Worm (Caenorhabditis elegans): ENCODE results near the gene malt-1.
"Not testable (repeated sequence)": the region's sequence is repeated elsewhere in the genome, so short reads cannot be mapped to it uniquely, and the experiment has no call there.

Gene malt-1

DNA sequence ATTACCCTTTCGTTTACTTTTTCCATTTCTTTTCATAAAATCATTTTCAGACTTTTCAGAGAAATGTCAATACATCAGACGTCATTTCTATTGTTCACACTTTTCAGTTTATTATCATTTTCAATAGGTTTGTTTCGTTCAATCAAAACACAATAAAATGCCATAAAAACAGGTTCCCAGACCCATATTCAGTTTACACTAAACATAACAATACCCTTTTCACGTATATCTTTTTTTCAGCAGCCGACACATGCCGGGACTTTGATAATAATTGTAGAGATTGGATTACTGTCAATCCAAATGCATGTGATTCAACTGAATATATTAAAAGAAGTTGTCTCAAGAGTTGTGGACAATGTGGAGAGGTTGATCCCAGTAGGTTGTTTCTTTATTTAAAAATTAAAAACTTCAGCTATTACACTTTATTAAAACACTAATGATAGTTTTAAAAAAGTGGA is 38.8 kb upstream of the malt-1 start, which contains the start of gene C15F1.1:
Gene C15F1.1, plus strand, starts transcription at position 51 of the 458 bp plus-strand sequence.
- no peak for TF ChIP-seq zip-11 (GFP tag; IDR thresholded peaks at IDR 0.05)
- TF ChIP-seq D1046.2 (GFP tag; IDR thresholded peaks at IDR 0.05), result no peak
- TF ChIP-seq nhr-237 (tag; optimal IDR thresholded peaks at IDR 0.05), result no peak
- no peak for TF ChIP-seq spr-1 (tag; optimal IDR thresholded peaks at IDR 0.05)
- no peak for TF ChIP-seq lsy-2 (tag; optimal IDR thresholded peaks at IDR 0.05)
- TF ChIP-seq mxl-2 (GFP tag; conservative IDR thresholded peaks at IDR 0.05), result no peak
- no peak for TF ChIP-seq duxl-1 (tag; optimal IDR thresholded peaks at IDR 0.05; ENCODE audit: poor library complexity)
- no peak for TF ChIP-seq nhr-77 (tag; optimal IDR thresholded peaks at IDR 0.05)
- TF ChIP-seq lin-15B (tag; optimal IDR thresholded peaks at IDR 0.05), result no peak
- no peak for TF ChIP-seq dve-1 (tag; optimal IDR thresholded peaks at IDR 0.05; ENCODE audit: insufficient read depth)
- TF ChIP-seq ceh-62 (tag; optimal IDR thresholded peaks at IDR 0.05), result no peak
- no peak for TF ChIP-seq nhr-76 (tag; optimal IDR thresholded peaks at IDR 0.05)
- TF ChIP-seq F10B5.3 (tag; optimal IDR thresholded peaks at IDR 0.05), result no peak
- no peak for TF ChIP-seq R02D3.7 (tag; optimal IDR thresholded peaks at IDR 0.05)
- TF ChIP-seq nhr-28 (tag; optimal IDR thresholded peaks at IDR 0.05), result no peak
- no peak for TF ChIP-seq ces-1 (GFP tag; optimal IDR thresholded peaks at IDR 0.05)
- TF ChIP-seq saeg-2 (GFP tag; IDR thresholded peaks at IDR 0.05), result no peak
- no peak for TF ChIP-seq ztf-7 (tag; optimal IDR thresholded peaks at IDR 0.05)
- TF ChIP-seq F26F4.8 (GFP tag; conservative IDR thresholded peaks at IDR 0.05), result no peak

DNA sequence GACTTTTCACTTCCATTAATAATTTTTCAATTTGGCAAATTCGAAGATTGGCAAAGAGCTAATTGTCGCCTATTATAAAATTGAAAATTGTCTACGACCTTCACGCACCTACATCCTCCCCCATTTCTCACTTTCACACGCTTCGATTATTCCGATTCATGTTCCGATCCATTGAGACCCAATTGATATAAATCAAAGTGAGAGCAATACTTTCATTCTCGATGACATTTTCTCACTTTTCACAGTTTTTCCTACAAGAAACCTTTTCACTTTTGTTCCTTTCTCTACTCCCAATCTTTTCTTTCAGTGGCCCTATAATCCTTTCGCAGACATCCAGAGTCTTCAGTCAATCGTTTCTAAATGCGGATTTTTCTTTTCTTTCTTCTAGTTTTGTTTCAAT is 28.5 kb upstream of the malt-1 start, which contains the start of gene C15F1.2:
Gene C15F1.2, plus strand, starts transcription at position 308 of the 400 bp plus-strand sequence.
- TF ChIP-seq unc-62 (GFP tag; optimal IDR thresholded peaks at IDR 0.05 in 1 of 2) (peak in 1 of 2 experiments; percentile 9), unc-62 (tag; optimal IDR thresholded peaks at IDR 0.05) (no peak), dve-1 (tag; optimal IDR thresholded peaks at IDR 0.05; ENCODE audit: insufficient read depth) (no peak)

DNA sequence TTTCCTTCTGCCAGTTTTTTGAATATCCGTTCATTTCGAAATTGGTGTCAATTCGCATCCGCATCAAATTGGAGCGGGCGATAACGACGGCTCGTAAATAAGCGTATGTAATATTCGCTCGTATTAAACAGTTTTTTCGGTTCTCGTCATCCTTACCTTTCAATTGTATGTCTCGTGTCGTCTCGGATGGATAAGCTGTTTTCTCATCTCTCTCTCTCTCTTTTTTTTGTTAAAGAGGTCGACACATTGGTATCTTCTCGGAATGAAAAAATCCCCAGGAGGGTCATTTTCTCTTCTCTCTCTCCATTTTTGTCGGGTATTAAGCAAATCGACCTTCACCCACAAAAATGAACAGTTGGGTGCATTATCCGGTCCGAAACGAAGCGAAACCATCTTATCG is 27.8 kb upstream of the malt-1 start:
- TF ChIP-seq pqm-1 (tag; optimal IDR thresholded peaks at IDR 0.05) (no peak), nhr-28 (tag; optimal IDR thresholded peaks at IDR 0.05) (peak; percentile 11)

DNA sequence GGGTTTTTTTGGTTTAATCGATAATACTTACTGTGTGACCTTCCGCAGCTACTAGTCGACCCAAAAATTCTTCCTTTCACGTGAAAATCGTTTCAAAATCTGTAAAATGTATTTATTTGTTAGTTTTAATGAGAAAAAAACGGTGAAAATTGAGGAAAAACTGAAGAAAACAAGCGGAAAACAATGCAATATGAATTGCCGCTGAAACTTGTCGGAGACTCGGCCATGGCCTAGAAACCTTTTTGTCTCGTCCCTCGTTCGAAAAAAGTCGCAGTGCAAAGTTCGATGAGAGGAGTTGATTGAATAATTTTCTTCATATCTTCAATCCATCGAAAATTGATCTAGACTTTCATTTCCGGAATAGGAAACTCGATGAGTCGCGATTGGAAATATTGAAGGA is 26.6 kb upstream of the malt-1 start, which contains the start of gene C15F1.8:
Gene C15F1.8, minus strand, starts transcription at position 101 of the 400 bp plus-strand sequence.
- TF ChIP-seq madf-9 (GFP tag; conservative IDR thresholded peaks at IDR 0.05); ceh-44 (GFP tag; IDR thresholded peaks at IDR 0.05); vab-7 (GFP tag; IDR thresholded peaks at IDR 0.05): not testable (repeated sequence)

DNA sequence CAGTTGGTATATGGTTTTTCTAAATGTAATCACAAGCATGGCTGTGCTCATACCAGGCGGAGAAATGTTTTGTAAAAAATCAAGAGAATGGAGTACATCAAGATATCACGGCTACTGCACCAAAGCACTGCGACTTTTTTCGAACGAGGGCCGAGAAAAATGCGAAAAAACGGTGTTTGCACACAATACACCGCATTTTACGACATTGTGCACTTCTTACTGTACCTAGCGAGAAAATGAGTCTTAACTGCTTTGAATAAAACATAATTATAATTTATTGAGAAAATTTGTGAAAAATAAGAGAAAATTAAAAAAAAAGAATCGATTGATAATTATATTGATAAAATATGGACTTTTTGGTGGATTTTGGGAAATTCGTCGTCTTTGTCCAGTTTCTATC is 24.6 kb upstream of the malt-1 start:
- TF ChIP-seq lsy-2 (tag; optimal IDR thresholded peaks at IDR 0.05) (peak in 1 of 2 experiments; percentile 62), mes-2 (tag; optimal IDR thresholded peaks at IDR 0.05; ENCODE audit: poor library complexity, severe bottlenecking) (peak; percentile 35), nhr-48 (tag; optimal IDR thresholded peaks at IDR 0.05) (no peak), ceh-32 (tag; optimal IDR thresholded peaks at IDR 0.05; ENCODE audit: poor library complexity) (no peak), dpl-1 (GFP tag; optimal IDR thresholded peaks at IDR 0.05) (peak; percentile 20), lin-39 (tag; optimal IDR thresholded peaks at IDR 0.05) (no peak), lin-1 (GFP tag; IDR thresholded peaks at IDR 0.05) (no peak), nhr-42 (GFP tag; IDR thresholded peaks at IDR 0.05) (no peak)

DNA sequence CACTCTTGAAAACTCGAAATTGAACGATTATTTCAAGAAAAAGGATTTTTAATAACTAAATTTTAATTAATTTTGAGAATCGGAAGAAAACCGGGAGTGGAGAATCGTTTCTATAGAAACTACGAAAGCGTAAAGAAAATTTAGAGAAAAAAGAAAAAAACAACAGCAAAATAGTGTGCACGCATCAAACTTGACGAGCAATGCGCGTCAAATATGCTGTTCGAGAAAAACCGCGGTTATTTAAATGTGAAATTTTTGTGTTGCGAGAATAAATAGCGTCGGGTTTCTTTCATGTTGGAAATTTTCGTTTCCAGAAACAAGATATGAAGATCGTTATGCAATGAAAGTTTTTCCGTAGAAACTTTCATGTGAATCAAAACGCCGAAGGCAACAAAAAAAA is 22.9 kb upstream of the malt-1 start:
- peak; percentile 57 for TF ChIP-seq hlh-30 (tag; optimal IDR thresholded peaks at IDR 0.05; ENCODE audit: insufficient read depth)
- no peak for TF ChIP-seq spr-1 (tag; optimal IDR thresholded peaks at IDR 0.05)
- peak; percentile 88 for TF ChIP-seq dpl-1 (GFP tag; optimal IDR thresholded peaks at IDR 0.05)
- TF ChIP-seq mes-2 (tag; optimal IDR thresholded peaks at IDR 0.05; ENCODE audit: poor library complexity, severe bottlenecking), result peak; percentile 74
- TF ChIP-seq lin-38 (GFP tag; IDR thresholded peaks at IDR 0.05), result peak; percentile 52
- TF ChIP-seq egl-27 (tag; optimal IDR thresholded peaks at IDR 0.05), result no peak
- TF ChIP-seq nhr-77 (tag; optimal IDR thresholded peaks at IDR 0.05), result no peak
- TF ChIP-seq hmg-1.1 (GFP tag; IDR thresholded peaks at IDR 0.05), result peak; percentile 43; the same call in 1 of the 2 replicates
- peak in 1 of 2 experiments; percentile 76 for TF ChIP-seq lsy-2 (tag; optimal IDR thresholded peaks at IDR 0.05)
- no peak for TF ChIP-seq T26A8.4 (GFP tag; IDR thresholded peaks at IDR 0.05)
- TF ChIP-seq T20F7.1 (GFP tag; optimal IDR thresholded peaks at IDR 0.05), result peak; percentile 65

All from whole organism, L4 larva.